Fruit fly (Drosophila melanogaster) S2 (cell line): Measurements from ENCODE around the gene TwdlP.

ENCODE experiments used
- CG8478 ChIP-seq: fragments of >200 bp; optimal IDR thresholded peaks from 2 replicates; lab custom pipeline; 2018
- CTCF ChIP-seq, 2 experiments: fragments of >200 bp; optimal IDR thresholded peaks; 2 replicates each; lab custom pipeline; 2018

DNA sequence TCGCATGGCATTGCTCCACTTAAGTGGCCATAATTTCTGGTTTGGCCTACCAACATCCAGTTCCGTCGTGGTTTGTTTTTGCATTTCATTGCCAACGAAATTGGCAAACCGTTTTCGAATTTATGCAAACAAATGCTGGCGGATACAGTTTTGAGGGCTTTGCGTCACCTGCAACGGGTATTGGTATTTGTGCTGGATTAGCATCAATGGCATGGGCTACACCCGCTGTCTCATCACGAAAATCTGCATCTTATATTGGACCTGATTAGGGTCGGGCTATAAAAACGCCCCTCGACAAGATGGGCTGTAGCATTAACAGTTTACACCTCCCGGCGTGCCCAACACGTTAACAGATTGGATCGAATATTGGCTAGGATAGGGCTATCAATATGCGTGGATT lies 35.0 kb upstream of the TwdlP start, which contains the start of gene Tb:
- no peak for TF ChIP-seq CG8478 (lab: Kevin White, UChicago)
- no peak for TF ChIP-seq CTCF (optimal IDR thresholded peaks at IDR 0.05; lab: Kevin White, UChicago)
